Fruit fly (Drosophila melanogaster) whole organism, wandering third instar larva: ENCODE results near the gene CG43064.

ENCODE experiments used
- Abd-B ChIP-seq: fragments of >200 bp; optimal IDR thresholded peaks from 2 replicates; lab custom pipeline; 2017; ENCODE audit warnings: missing biosample characterization, missing genetic modification characterization
- CG32264 ChIP-seq: fragments of 200-800 bp; sonication (Bioruptor generic); optimal IDR thresholded peaks from 2 replicates; lab custom pipeline; 2016; ENCODE audit warnings: missing biosample characterization, missing genetic modification characterization
- CG9705 ChIP-seq: fragments of 200-800 bp; sonication (Bioruptor generic); optimal IDR thresholded peaks from 2 replicates; lab custom pipeline; 2018; ENCODE audit warnings: missing biosample characterization, mild to moderate bottlenecking, missing genetic modification characterization
- Dfd ChIP-seq: fragments of >200 bp; optimal IDR thresholded peaks from 2 replicates; lab custom pipeline; 2017; ENCODE audit warnings: missing biosample characterization, missing genetic modification characterization
- Dif ChIP-seq: fragments of 200-275, 200-300 bp; sonication (Bioruptor generic); optimal IDR thresholded peaks from 2 replicates; lab custom pipeline; 2018; ENCODE audit warnings: missing biosample characterization, missing genetic modification characterization; ENCODE audit not compliant: partially characterized antibody
- GATAd ChIP-seq: sonication (Bioruptor generic); optimal IDR thresholded peaks from 2 replicates; lab custom pipeline; 2016; ENCODE audit warnings: missing biosample characterization, missing genetic modification characterization
- HLH106 ChIP-seq: fragments of 200-800 bp; optimal IDR thresholded peaks from 3 replicates; lab custom pipeline; 2019; ENCODE audit warnings: missing biosample characterization, mild to moderate bottlenecking, missing genetic modification characterization, moderate library complexity
- Hr78 ChIP-seq: fragments of >200 bp; optimal IDR thresholded peaks from 2 replicates; lab custom pipeline; 2017; ENCODE audit warnings: missing biosample characterization, missing genetic modification characterization
- Hr83 ChIP-seq: fragments of 200-300 bp; sonication (Bioruptor generic); optimal IDR thresholded peaks from 2 replicates; lab custom pipeline; 2016; ENCODE audit warnings: missing biosample characterization, mild to moderate bottlenecking, missing genetic modification characterization, moderate library complexity; ENCODE audit not compliant: poor library complexity, severe bottlenecking
- Jra ChIP-seq: sonication (Bioruptor generic); optimal IDR thresholded peaks from 2 replicates; lab custom pipeline; 2016; ENCODE audit warnings: missing biosample characterization, missing genetic modification characterization
- Mio ChIP-seq: sonication (Bioruptor generic); optimal IDR thresholded peaks from 2 replicates; lab custom pipeline; 2016; ENCODE audit warnings: missing biosample characterization, missing genetic modification characterization
- Myc ChIP-seq: fragments of >200 bp; optimal IDR thresholded peaks from 2 replicates; lab custom pipeline; 2017
- OdsH ChIP-seq: fragments of 200-800 bp; sonication (Bioruptor generic); optimal IDR thresholded peaks from 2 replicates; lab custom pipeline; 2016; ENCODE audit warnings: missing biosample characterization, mild to moderate bottlenecking, missing genetic modification characterization
- Rel ChIP-seq, 2 experiments: fragments of 200-800 bp; sonication (Bioruptor generic) in 1 of 2; optimal IDR thresholded peaks; 2 replicates in 1 of 2; 3 replicates in 1 of 2; lab custom pipeline; 2016 to 2019; ENCODE audit warnings: mild to moderate bottlenecking in 2 of 2, missing biosample characterization in 2 of 2, missing genetic modification characterization in 2 of 2, moderate library complexity in 1 of 2
- Sp1 ChIP-seq: fragments of 200-800 bp; sonication (Bioruptor generic); optimal IDR thresholded peaks from 3 replicates; lab custom pipeline; 2019; ENCODE audit warnings: missing biosample characterization, mild to moderate bottlenecking, missing genetic modification characterization, moderate library complexity
- br ChIP-seq: fragments of 200-800 bp; sonication (Bioruptor generic); optimal IDR thresholded peaks from 2 replicates; lab custom pipeline; 2016; ENCODE audit warnings: missing biosample characterization, missing genetic modification characterization
- brk ChIP-seq: fragments of 200-800 bp; sonication (Bioruptor generic); optimal IDR thresholded peaks from 2 replicates; lab custom pipeline; 2016; ENCODE audit warnings: missing biosample characterization, mild to moderate bottlenecking, missing genetic modification characterization
- dl ChIP-seq, 2 experiments: fragments of 175-275, 200-275 bp in 1 of 2; fragments of 200-275 bp in 1 of 2; sonication (Bioruptor generic); optimal IDR thresholded peaks; lab custom pipeline; 2018; ENCODE audit warnings: mild to moderate bottlenecking in 2 of 2, missing biosample characterization in 2 of 2, missing genetic modification characterization in 2 of 2, moderate library complexity in 2 of 2; ENCODE audit not compliant: partially characterized antibody in 2 of 2, insufficient read depth in 1 of 2
- dmrt93B ChIP-seq: fragments of 200-800 bp; sonication (Bioruptor generic); optimal IDR thresholded peaks from 2 replicates; lab custom pipeline; 2018; ENCODE audit warnings: missing biosample characterization, mild to moderate bottlenecking, missing genetic modification characterization
- ey ChIP-seq: fragments of 200-800 bp; sonication (Bioruptor generic); optimal IDR thresholded peaks from 2 replicates; lab custom pipeline; 2016; ENCODE audit warnings: missing biosample characterization, missing genetic modification characterization
- foxo ChIP-seq, 2 experiments: fragments of 200-800 bp; sonication (Bioruptor generic); optimal IDR thresholded peaks; 2 replicates in 1 of 2; 3 replicates in 1 of 2; lab custom pipeline; 2016 to 2017; ENCODE audit warnings: missing biosample characterization in 2 of 2, missing genetic modification characterization in 2 of 2
- fru ChIP-seq: fragments of 200-800 bp; sonication (Bioruptor generic); optimal IDR thresholded peaks from 3 replicates; lab custom pipeline; 2016; ENCODE audit warnings: missing biosample characterization, mild to moderate bottlenecking, missing genetic modification characterization
- h ChIP-seq: fragments of 200-800 bp; sonication (Bioruptor generic); optimal IDR thresholded peaks from 3 replicates; lab custom pipeline; 2016; ENCODE audit warnings: missing biosample characterization, mild to moderate bottlenecking, missing genetic modification characterization
- lola ChIP-seq: fragments of >200 bp; optimal IDR thresholded peaks from 2 replicates; lab custom pipeline; 2017; ENCODE audit warnings: missing biosample characterization, missing genetic modification characterization
- pan ChIP-seq: fragments of >200 bp; optimal IDR thresholded peaks from 2 replicates; lab custom pipeline; 2017
- psq ChIP-seq: fragments of 200-800 bp; sonication (Bioruptor generic); optimal IDR thresholded peaks from 3 replicates; lab custom pipeline; 2017; ENCODE audit warnings: missing biosample characterization, mild to moderate bottlenecking, missing genetic modification characterization, moderate library complexity
- rgr ChIP-seq: fragments of 200-800 bp; sonication (Bioruptor generic); optimal IDR thresholded peaks from 3 replicates; lab custom pipeline; 2016; ENCODE audit warnings: missing biosample characterization, mild to moderate bottlenecking, missing genetic modification characterization
- sage ChIP-seq: fragments of 200-800 bp; sonication (Bioruptor generic); optimal IDR thresholded peaks from 2 replicates; lab custom pipeline; 2016; ENCODE audit warnings: missing biosample characterization, mild to moderate bottlenecking, missing genetic modification characterization
- sv ChIP-seq: fragments of 200-800 bp; sonication (Bioruptor generic); optimal IDR thresholded peaks from 3 replicates; lab custom pipeline; 2016; ENCODE audit warnings: missing biosample characterization, missing genetic modification characterization
- tai ChIP-seq: sonication (Bioruptor generic); optimal IDR thresholded peaks from 2 replicates; lab custom pipeline; 2016; ENCODE audit warnings: missing biosample characterization, missing genetic modification characterization
- woc ChIP-seq: sonication (Bioruptor generic); optimal IDR thresholded peaks from 2 replicates; lab custom pipeline; 2016; ENCODE audit warnings: missing biosample characterization, mild to moderate bottlenecking, missing genetic modification characterization

The CG43064 gene

dm6 chr3L:11793233-11793800 is 43.2 kb downstream of the CG43064 start, which contains the start of the genes twy and CG10907:
TSS of gene twy (minus strand) at chr3L:11793283.
TSS of gene CG10907 (plus strand) at chr3L:11793514.
- TF ChIP-seq pan (lab: Kevin White, UChicago) (no peak), brk (GFP tag; lab: Kevin White, UChicago) (no peak), Sp1 (GFP tag; lab: Kevin White, UChicago) (no peak), fru (GFP tag; lab: Kevin White, UChicago) (no peak), lola (GFP tag; lab: Kevin White, UChicago) (no peak), tai (GFP tag; lab: Kevin White, UChicago) (no peak), Rel (GFP tag; optimal IDR thresholded peaks at IDR 0.05; lab: Kevin White, UChicago) (no peak), Rel (tag; optimal IDR thresholded peaks at IDR 0.05; lab: Kevin White, UChicago) (no peak), br (GFP tag; lab: Kevin White, UChicago) (no peak), foxo (GFP tag; optimal IDR thresholded peaks at IDR 0.05; lab: Kevin White, UChicago) (no peak), GATAd (GFP tag; lab: Kevin White, UChicago) (no peak), CG32264 (GFP tag; lab: Kevin White, UChicago) (no peak), sage (no peak), HLH106 (no peak), Abd-B (GFP tag; lab: Kevin White, UChicago) (no peak), Dfd (GFP tag; lab: Kevin White, UChicago) (no peak), Mio (no peak), ey (no peak), woc (GFP tag; lab: Kevin White, UChicago) (no peak), rgr (no peak), Myc (lab: Kevin White, UChicago) (no peak)

DNA sequence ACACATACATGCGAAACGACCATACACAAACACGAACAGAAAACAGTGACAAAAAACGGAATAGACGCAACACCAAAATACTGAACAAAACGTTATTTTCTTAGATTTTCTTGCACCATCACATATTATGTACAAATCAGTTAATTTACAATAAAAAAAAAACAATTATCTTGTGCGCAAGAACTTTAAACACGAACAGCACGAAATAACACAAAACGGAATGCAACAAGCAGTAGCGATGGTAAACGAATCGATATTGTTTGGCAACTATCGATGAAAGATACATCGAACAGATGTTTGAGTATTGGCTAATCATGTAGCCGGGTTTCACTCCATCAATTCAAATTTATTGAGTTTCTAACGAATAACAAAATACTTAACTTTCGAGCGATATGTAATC is 46.7 kb downstream of the CG43064 start, which contains the start of gene Pi3K68D:
Pi3K68D (minus strand) TSS at position 241 of the 400 bp plus-strand sequence.
- TF ChIP-seq rgr: no peak
- TF ChIP-seq CG9705: peak; percentile 23
- no peak for TF ChIP-seq Jra (GFP tag; lab: Kevin White, UChicago)
- TF ChIP-seq woc (GFP tag; lab: Kevin White, UChicago): no peak
- no peak for TF ChIP-seq dmrt93B
- peak; percentile 28 for TF ChIP-seq Hr83 (GFP tag; lab: Kevin White, UChicago)
- no peak for TF ChIP-seq Sp1 (GFP tag; lab: Kevin White, UChicago)
- TF ChIP-seq Myc (lab: Kevin White, UChicago): peak; percentile 14
- no peak for TF ChIP-seq Dif (GFP tag; lab: Kevin White, UChicago)
- peak; percentile 95 for TF ChIP-seq psq (GFP tag; lab: Kevin White, UChicago)
- peak; percentile 11 for TF ChIP-seq OdsH (GFP tag; lab: Kevin White, UChicago)
- no peak for TF ChIP-seq foxo (GFP tag; optimal IDR thresholded peaks at IDR 0.05; lab: Kevin White, UChicago)
- peak; percentile 4 for TF ChIP-seq ey
- TF ChIP-seq CG32264 (GFP tag; lab: Kevin White, UChicago): peak; percentile 19
- TF ChIP-seq Hr78 (GFP tag; lab: Kevin White, UChicago): no peak

- TF ChIP-seq foxo (GFP tag; optimal IDR thresholded peaks at IDR 0.05; lab: Kevin White, UChicago): peak in 1 of 2 experiments; percentile 12
- no peak for TF ChIP-seq brk (GFP tag; lab: Kevin White, UChicago)
- no peak for TF ChIP-seq Myc (lab: Kevin White, UChicago)
- TF ChIP-seq Rel (GFP tag; optimal IDR thresholded peaks at IDR 0.05; lab: Kevin White, UChicago): peak; percentile 10
- TF ChIP-seq Rel (tag; optimal IDR thresholded peaks at IDR 0.05; lab: Kevin White, UChicago): peak; percentile 35
- no peak for TF ChIP-seq sv (GFP tag; lab: Kevin White, UChicago)
- TF ChIP-seq Hr83 (GFP tag; lab: Kevin White, UChicago): no peak
- TF ChIP-seq Dfd (GFP tag; lab: Kevin White, UChicago): no peak
- no peak for TF ChIP-seq Hr78 (GFP tag; lab: Kevin White, UChicago)
- TF ChIP-seq tai (GFP tag; lab: Kevin White, UChicago): no peak
- TF ChIP-seq psq (GFP tag; lab: Kevin White, UChicago): peak; percentile 87
- TF ChIP-seq Jra (GFP tag; lab: Kevin White, UChicago): no peak
- peak; percentile 42 for TF ChIP-seq sage
- TF ChIP-seq rgr: no peak
These were observed 47.6 kb downstream of the CG43064 start for dm6 chr3L:11788936-11789352.

DNA sequence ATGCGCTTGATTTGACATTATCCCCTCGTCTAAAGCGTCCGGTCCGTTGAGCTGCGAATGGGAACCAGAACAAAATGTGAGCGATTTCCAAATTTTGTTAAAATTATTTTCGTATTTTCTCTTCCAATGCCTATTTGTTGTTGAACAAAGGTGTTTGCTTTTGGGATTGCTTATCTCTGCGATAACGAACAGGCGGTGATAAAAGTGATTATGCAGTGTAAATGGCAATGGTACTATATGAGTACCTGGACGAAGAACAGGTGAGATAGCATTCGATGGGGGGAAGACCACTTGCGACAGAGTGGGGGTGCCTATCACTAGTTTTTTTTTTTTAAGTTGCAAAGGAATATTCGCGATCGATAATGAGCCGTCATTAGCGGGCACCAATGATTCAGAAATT is 48.3 kb downstream of the CG43064 start:
- peak; percentile 40 for TF ChIP-seq h (GFP tag; lab: Kevin White, UChicago)
- peak in 1 of 2 experiments; percentile 8 for TF ChIP-seq foxo (GFP tag; optimal IDR thresholded peaks at IDR 0.05; lab: Kevin White, UChicago)
- peak; percentile 10 for TF ChIP-seq Rel (GFP tag; optimal IDR thresholded peaks at IDR 0.05; lab: Kevin White, UChicago)
- TF ChIP-seq Rel (tag; optimal IDR thresholded peaks at IDR 0.05; lab: Kevin White, UChicago): peak; percentile 85
- no peak for TF ChIP-seq Dfd (GFP tag; lab: Kevin White, UChicago)
- no peak for TF ChIP-seq Sp1 (GFP tag; lab: Kevin White, UChicago)
- TF ChIP-seq br (GFP tag; lab: Kevin White, UChicago): peak; percentile 44
- TF ChIP-seq Hr83 (GFP tag; lab: Kevin White, UChicago): peak; percentile 62
- TF ChIP-seq psq (GFP tag; lab: Kevin White, UChicago): peak; percentile 48
- TF ChIP-seq dl (GFP tag; optimal IDR thresholded peaks at IDR 0.05; lab: Kevin White, UChicago; ENCODE audit: insufficient read depth in 1 of 2, partially characterized antibody in 2 of 2): no peak
- peak; percentile 25 for TF ChIP-seq OdsH (GFP tag; lab: Kevin White, UChicago)
- TF ChIP-seq ey: no peak
- peak; percentile 54 for TF ChIP-seq rgr
